Fruit fly (Drosophila melanogaster): ENCODE data around the gene CG17646.

- no peak for TF ChIP-seq CG33017 (tag; optimal IDR thresholded peaks at IDR 0.05)
- no peak for TF ChIP-seq pad (GFP tag; optimal IDR thresholded peaks at IDR 0.05)
- no peak for TF ChIP-seq Clk (GFP tag; optimal IDR thresholded peaks at IDR 0.05)
- TF ChIP-seq cnc (optimal IDR thresholded peaks at IDR 0.05): no peak
- no peak for TF ChIP-seq CG14711 (tag; optimal IDR thresholded peaks at IDR 0.05)
- TF ChIP-seq CG1620 (GFP tag; optimal IDR thresholded peaks at IDR 0.05): no peak
- no peak for TF ChIP-seq ovo (GFP tag; optimal IDR thresholded peaks at IDR 0.05)
- no peak for TF ChIP-seq Hr96 (GFP tag; optimal IDR thresholded peaks at IDR 0.05)
- TF ChIP-seq Mnt (GFP tag; optimal IDR thresholded peaks at IDR 0.05): no peak
- TF ChIP-seq kay (GFP tag; ENCODE audit: borderline replicate concordance): no peak
- TF ChIP-seq CG5204 (GFP tag; optimal IDR thresholded peaks at IDR 0.05): no peak
These were observed 59.4 kb downstream of the CG17646 start, which contains the start of gene Gr22c for dm6 chr2L:1791723-1792122.

All from whole organism, adult.